Worm (Caenorhabditis elegans) whole organism, L3 larva: ENCODE data around the gene T10B9.14.

ENCODE experiments used
- ZK546.5 ChIP-seq: sonication (generic microtip); optimal IDR thresholded peaks from 2 replicates; lab custom pipeline; 2017; ENCODE audit warnings: missing biosample characterization, missing genetic modification characterization
- daf-12 ChIP-seq: fragments of 150-350 bp; optimal IDR thresholded peaks from 2 replicates; lab custom pipeline; 2014; ENCODE audit warnings: missing biosample characterization, missing genetic modification reagents, missing genetic modification characterization
- tbx-2 ChIP-seq: sonication (generic microtip); optimal IDR thresholded peaks from 2 replicates; lab custom pipeline; 2016; ENCODE audit warnings: mild to moderate bottlenecking, missing genetic modification characterization, missing compliant biosample characterization
- unc-62 ChIP-seq: fragments of 150-350 bp; sonication (generic microtip); optimal IDR thresholded peaks from 4 replicates; lab custom pipeline; 2014; ENCODE audit warnings: missing biosample characterization, missing genetic modification reagents, missing genetic modification characterization

ce11 chrII:9741400-9741799 is 40.8 kb downstream of the T10B9.14 start:
- no peak for TF ChIP-seq tbx-2 (tag; lab: Kevin White, UChicago)
- TF ChIP-seq daf-12 (tag; lab: Kevin White, UChicago), result no peak
- TF ChIP-seq ZK546.5 (tag; lab: Kevin White, UChicago), result no peak
- no peak for TF ChIP-seq unc-62 (GFP tag; lab: Kevin White, UChicago)
